Worm (Caenorhabditis elegans): ENCODE data around the gene B0457.2.

Gene B0457.2

DNA sequence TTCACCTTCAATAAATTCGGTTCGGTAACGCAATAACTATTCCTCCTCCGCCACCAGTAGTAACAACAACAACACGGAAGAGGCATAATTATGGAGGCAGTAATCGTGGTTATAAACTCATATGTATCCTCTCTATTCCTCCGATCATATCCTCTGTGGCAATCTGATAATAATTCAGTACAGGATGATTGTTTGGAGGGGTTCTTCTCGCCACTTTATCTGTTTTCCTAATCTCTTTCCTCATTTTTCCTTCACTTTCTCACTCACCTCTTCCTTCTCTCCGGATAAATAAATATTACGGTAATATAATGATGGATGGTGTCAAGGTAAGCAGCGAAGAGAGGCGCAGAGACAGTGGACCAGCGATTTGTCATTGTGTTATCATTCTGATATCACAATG is 35.8 kb downstream of the B0457.2 start:
- TF ChIP-seq him-1 (tag; optimal IDR thresholded peaks at IDR 0.05) (no peak), W03F9.2 (tag; optimal IDR thresholded peaks at IDR 0.05) (no peak), dao-5 (tag; optimal IDR thresholded peaks at IDR 0.05) (no peak)

DNA sequence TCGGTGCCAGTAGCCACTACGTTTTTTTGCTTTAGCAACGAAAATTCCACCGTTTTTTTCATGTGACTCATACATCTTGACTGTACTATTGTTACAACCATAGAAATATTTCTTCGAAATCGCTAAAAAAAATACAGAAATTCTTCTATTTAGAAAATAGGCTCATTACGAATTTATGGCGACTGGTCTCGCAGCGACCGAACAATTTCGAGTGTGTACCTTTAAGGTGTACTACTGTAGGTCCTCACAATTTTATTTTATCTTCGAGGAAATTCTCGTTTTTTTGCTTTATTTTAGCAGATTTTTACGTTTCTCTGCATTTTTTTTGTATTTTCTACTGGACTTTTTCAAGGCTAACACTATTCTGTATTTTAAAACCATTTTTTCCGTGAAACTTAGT is 36.3 kb downstream of the B0457.2 start:
- TF ChIP-seq him-1 (tag; optimal IDR thresholded peaks at IDR 0.05) = no peak
- TF ChIP-seq dao-5 (tag; optimal IDR thresholded peaks at IDR 0.05) = no peak
- peak; percentile 37 for TF ChIP-seq W03F9.2 (tag; optimal IDR thresholded peaks at IDR 0.05)

DNA sequence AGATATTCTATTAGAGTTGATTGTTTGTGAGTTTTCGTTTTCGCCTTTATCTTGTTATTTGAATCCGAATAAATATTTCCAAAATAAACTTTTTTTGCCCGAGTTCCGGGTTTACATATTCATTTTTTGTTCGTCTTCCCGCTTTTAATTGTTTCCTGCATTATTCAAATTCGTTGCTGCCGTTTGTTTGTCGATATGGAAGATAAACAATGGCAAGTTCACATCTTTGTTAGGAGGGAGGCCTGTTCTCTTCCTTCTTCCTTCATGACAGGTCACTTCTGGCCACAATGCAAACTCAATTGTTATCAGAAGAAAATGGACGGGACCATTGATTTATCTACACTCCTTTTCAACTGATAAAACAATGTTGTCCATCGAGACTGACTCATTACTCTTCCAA is 36.8 kb downstream of the B0457.2 start:
- TF ChIP-seq him-1 (tag; optimal IDR thresholded peaks at IDR 0.05) (no peak), dao-5 (tag; optimal IDR thresholded peaks at IDR 0.05) (no peak), W03F9.2 (tag; optimal IDR thresholded peaks at IDR 0.05) (no peak)

DNA sequence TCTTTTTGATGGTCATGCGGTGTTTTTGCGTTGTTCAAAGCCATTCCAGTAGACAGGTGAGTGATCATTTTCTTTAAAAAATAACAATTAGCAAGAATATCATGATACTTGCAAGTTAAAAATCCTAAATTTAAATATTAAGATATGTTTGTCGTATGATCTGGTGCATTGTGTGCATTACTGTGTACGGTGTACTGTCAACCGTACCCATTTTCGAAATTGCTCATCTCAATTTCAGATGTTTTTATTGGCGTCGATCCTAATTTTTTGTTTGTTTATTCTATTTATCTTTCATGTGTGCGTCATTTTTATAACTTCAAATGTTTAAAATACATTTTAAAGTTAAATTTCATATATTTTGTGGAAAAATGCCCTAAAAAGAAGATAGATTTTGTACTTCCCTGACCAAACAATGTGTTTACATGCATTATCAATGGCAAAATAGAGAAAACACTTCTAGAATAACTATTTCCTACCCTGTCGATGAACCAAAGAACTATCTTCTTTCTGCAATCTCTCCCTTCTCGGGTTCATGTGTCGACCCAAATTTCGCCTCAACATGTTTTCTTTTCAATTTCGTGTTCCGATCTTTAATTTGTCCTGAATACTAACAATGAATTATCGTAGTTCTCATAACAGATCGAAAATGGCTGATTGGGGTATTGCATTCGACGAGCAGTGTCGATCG is 41.9 kb downstream of the B0457.2 start, which contains the start of the genes T07D4.5 and ddx-19:
Gene T07D4.5 (minus strand): TSS at position 71 of the 688 bp plus-strand sequence.
Gene ddx-19 (plus strand): TSS at position 638 of the 688 bp plus-strand sequence.
- no peak for TF ChIP-seq dao-5 (tag; optimal IDR thresholded peaks at IDR 0.05)
- TF ChIP-seq him-1 (tag; optimal IDR thresholded peaks at IDR 0.05) = no peak
- TF ChIP-seq W03F9.2 (tag; optimal IDR thresholded peaks at IDR 0.05) = peak; percentile 28

DNA sequence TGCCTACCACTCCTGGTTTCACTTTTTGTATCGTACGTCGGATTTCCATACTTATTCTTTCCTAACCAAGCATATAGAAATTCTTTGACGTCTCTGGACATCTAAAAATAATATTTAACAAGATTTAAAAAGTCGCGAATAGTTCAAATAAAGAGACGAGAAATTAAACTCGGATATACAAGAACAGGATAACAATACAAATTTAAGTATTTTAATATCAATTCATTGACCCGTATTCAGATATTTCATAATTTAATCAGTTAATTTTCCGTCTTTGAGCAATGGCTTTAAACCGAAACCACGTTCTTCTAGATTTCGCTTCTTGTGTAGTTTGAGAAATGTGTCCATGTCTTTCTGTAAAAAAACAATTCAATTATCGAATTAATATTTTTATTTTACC is 42.8 kb downstream of the B0457.2 start, which contains the start of gene rha-1:
Gene rha-1 (minus strand): TSS at position 101 of the 400 bp plus-strand sequence.
- no peak for TF ChIP-seq him-1 (tag; optimal IDR thresholded peaks at IDR 0.05)

DNA sequence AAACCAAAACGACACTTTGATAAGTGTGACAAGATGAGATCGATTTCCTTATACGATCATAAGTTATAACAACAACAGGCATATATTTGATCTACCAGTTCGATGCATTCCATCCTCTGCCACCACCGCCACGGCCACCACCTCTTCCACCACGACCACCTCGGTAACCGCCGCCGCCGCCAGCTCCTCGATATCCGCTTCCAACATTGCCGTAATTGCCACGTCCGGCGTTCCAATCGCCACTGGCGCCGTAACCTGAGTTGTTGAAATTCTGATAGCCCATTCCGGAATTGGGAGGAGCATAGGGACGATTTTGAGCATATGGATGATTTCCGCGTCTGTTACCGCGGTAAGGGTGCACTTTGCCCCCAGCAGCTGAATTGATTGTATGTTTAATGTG is 47.8 kb downstream of the B0457.2 start:
- TF ChIP-seq dao-5 (tag; optimal IDR thresholded peaks at IDR 0.05) = no peak

DNA sequence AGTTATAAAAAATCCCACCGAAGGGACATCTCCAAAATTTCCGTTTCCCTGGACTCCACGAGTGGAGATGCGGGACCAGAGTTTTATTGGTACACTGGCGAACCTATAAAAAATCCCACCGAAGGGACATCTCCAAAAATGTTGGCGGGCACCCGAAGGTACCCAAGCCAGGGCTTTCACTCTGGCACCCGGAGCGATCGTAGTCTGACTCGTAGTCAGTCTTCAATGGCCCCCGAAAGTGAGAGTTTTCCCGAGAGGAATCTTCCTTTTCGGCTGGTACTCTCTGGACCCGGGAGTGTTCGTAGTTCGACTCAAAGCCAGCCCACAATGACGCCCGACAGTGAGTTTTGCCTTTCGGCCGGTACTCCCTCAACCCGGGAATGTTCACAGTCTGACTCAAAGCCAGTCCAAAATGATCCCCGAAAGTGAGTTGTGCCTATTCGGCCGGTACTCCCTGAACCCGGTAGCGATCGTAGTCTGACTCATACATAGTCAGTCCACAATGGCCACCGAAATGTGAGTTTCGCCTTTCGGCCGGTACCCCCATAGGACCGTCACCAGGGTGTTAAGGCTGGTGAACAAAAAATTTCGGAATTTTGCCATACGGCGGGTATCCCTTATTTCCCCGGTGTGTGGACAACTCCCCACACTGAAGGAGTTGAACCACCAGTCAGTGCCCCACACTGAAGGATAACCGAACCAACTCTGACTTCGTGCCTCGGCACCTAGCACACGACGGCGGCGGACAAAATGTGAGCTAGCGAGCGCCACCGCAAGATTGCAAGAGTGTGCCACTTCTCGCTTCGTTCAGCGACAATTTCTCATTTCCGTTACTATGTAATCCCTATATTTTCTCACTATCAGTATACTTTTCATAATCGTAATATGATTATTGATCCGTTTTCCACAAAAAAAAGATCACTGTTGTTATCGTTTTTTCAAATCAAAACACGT is 49.0 kb downstream of the B0457.2 start:
- TF ChIP-seq dao-5 (tag; optimal IDR thresholded peaks at IDR 0.05) = no peak
- no peak for TF ChIP-seq W03F9.2 (tag; optimal IDR thresholded peaks at IDR 0.05)
- no peak for TF ChIP-seq him-1 (tag; optimal IDR thresholded peaks at IDR 0.05)

Measured in whole organism, L4/young adult.